Fruit fly (Drosophila melanogaster): ENCODE results near the gene CG12268.

DNA sequence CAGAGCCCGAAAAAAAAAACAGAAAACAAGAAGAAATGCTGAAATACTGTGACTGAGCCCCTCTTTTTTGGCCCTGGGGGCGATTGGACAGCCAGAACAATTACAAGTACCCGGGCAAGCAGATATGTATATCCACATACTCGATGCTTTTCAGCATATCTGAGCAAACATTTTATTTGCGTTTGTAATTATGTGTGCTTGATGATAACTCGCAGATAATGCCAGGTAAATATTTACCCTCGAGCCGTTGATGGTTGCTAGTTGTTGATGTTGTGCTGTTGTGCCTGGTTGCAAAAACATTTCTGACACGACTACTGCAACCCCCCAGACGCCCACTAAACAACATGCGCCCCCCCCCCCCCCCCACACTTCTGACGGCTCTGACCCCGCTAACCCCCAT is 28.9 kb downstream of the CG12268 start:
- no peak for TF ChIP-seq CG5204 (GFP tag; optimal IDR thresholded peaks at IDR 0.05)
- no peak for TF ChIP-seq cic (GFP tag; optimal IDR thresholded peaks at IDR 0.05)
- TF ChIP-seq Mnt (GFP tag; optimal IDR thresholded peaks at IDR 0.05) = no peak
